Worm (Caenorhabditis elegans) whole organism, late embryonic: ENCODE results near the gene srx-88.

Experiments used
- C38D4.7 ChIP-seq: fragments of 200-800 bp; sonication (Bioruptor generic); optimal IDR thresholded peaks from 2 replicates; lab custom pipeline; 2018; ENCODE audit warnings: mild to moderate bottlenecking, missing genetic modification characterization, moderate library complexity, missing compliant biosample characterization
- F13H6.1 ChIP-seq: sonication (generic microtip); optimal IDR thresholded peaks from 2 replicates; lab custom pipeline; 2016; ENCODE audit warnings: missing genetic modification characterization, missing compliant biosample characterization
- T23F11.4 ChIP-seq: fragments of 200-800 bp; sonication (Bioruptor generic); optimal IDR thresholded peaks from 2 replicates; lab custom pipeline; 2018; ENCODE audit warnings: mild to moderate bottlenecking, missing genetic modification characterization, missing compliant biosample characterization
- Y22D7AL.16 ChIP-seq: sonication (generic microtip); optimal IDR thresholded peaks from 2 replicates; lab custom pipeline; 2016; ENCODE audit warnings: missing genetic modification characterization, missing compliant biosample characterization
- ceh-19 ChIP-seq: fragments of 200-800 bp; sonication (Bioruptor generic); optimal IDR thresholded peaks from 2 replicates; lab custom pipeline; 2018; ENCODE audit warnings: mild to moderate bottlenecking, missing genetic modification characterization, missing compliant biosample characterization
- ceh-2 ChIP-seq: sonication (generic microtip); optimal IDR thresholded peaks from 2 replicates; lab custom pipeline; 2016; ENCODE audit warnings: missing genotype, missing genetic modification characterization, missing compliant biosample characterization
- ceh-24 ChIP-seq: sonication (generic microtip); optimal IDR thresholded peaks from 2 replicates; lab custom pipeline; 2016; ENCODE audit warnings: mild to moderate bottlenecking, missing genetic modification characterization, missing compliant biosample characterization
- ceh-30 ChIP-seq: fragments of 150-350 bp; optimal IDR thresholded peaks from 2 replicates; lab custom pipeline; 2014; ENCODE audit warnings: missing biosample characterization, missing genetic modification characterization
- ceh-31 ChIP-seq: sonication (generic microtip); optimal IDR thresholded peaks from 2 replicates; lab custom pipeline; 2016; ENCODE audit warnings: missing genetic modification characterization, missing compliant biosample characterization
- ceh-45 ChIP-seq: fragments of 200-800 bp; sonication (Bioruptor generic); IDR thresholded peaks from 2 replicates; pipeline ENCODE4 v1.3.6; 2022; ENCODE audit warnings: missing genetic modification reagents, missing genetic modification characterization, missing compliant biosample characterization
- ceh-48 ChIP-seq: sonication (generic microtip); optimal IDR thresholded peaks from 2 replicates; lab custom pipeline; 2016; ENCODE audit warnings: missing genetic modification characterization, inconsistent platforms, missing compliant biosample characterization
- ceh-6 ChIP-seq: fragments of 200-800 bp; sonication (Bioruptor generic); optimal IDR thresholded peaks from 2 replicates; lab custom pipeline; 2018; ENCODE audit warnings: mild to moderate bottlenecking, missing genetic modification characterization, missing compliant biosample characterization
- ceh-9 ChIP-seq: sonication (generic microtip); optimal IDR thresholded peaks from 2 replicates; lab custom pipeline; 2016; ENCODE audit warnings: mild to moderate bottlenecking, missing genetic modification characterization, inconsistent platforms, missing compliant biosample characterization
- che-1 ChIP-seq: sonication (generic microtip); optimal IDR thresholded peaks from 2 replicates; lab custom pipeline; 2016; ENCODE audit warnings: mild to moderate bottlenecking, missing genetic modification characterization, missing compliant biosample characterization
- dmd-4 ChIP-seq: sonication (generic microtip); optimal IDR thresholded peaks from 2 replicates; lab custom pipeline; 2016; ENCODE audit warnings: borderline replicate concordance, missing genetic modification characterization, missing compliant biosample characterization
- dve-1 ChIP-seq: sonication (generic microtip); optimal IDR thresholded peaks from 2 replicates; lab custom pipeline; 2017; ENCODE audit warnings: antibody characterized with exemption, mild to moderate bottlenecking, missing genetic modification characterization, missing compliant biosample characterization
- elt-2 ChIP-seq: sonication (generic microtip); optimal IDR thresholded peaks from 2 replicates; lab custom pipeline; 2016; ENCODE audit warnings: missing genetic modification reagents, missing genetic modification characterization, missing compliant biosample characterization
- elt-4 ChIP-seq: sonication (generic microtip); optimal IDR thresholded peaks from 2 replicates; lab custom pipeline; 2016; ENCODE audit warnings: missing genetic modification characterization, missing compliant biosample characterization
- ets-4 ChIP-seq: sonication (generic microtip); optimal IDR thresholded peaks from 2 replicates; lab custom pipeline; 2016; ENCODE audit warnings: missing genetic modification characterization, missing compliant biosample characterization
- fax-1 ChIP-seq: sonication (generic microtip); optimal IDR thresholded peaks from 2 replicates; lab custom pipeline; 2016; ENCODE audit warnings: missing genotype, missing genetic modification characterization, missing compliant biosample characterization
- fkh-10 ChIP-seq: fragments of 150-350 bp; optimal IDR thresholded peaks from 2 replicates; lab custom pipeline; 2014; ENCODE audit warnings: missing biosample characterization, missing genetic modification reagents, missing genetic modification characterization
- fkh-6 ChIP-seq: sonication (generic microtip); optimal IDR thresholded peaks from 2 replicates; lab custom pipeline; 2016; ENCODE audit warnings: missing genetic modification characterization, missing compliant biosample characterization
- gmeb-2 ChIP-seq: sonication (generic microtip); optimal IDR thresholded peaks from 2 replicates; lab custom pipeline; 2016; ENCODE audit warnings: missing genetic modification characterization, inconsistent platforms, missing compliant biosample characterization
- hlh-13 ChIP-seq: fragments of 200-800 bp; sonication (Bioruptor generic); optimal IDR thresholded peaks from 2 replicates; lab custom pipeline; 2018; ENCODE audit warnings: mild to moderate bottlenecking, missing genetic modification characterization, missing compliant biosample characterization
- hlh-6 ChIP-seq: sonication (generic microtip); optimal IDR thresholded peaks from 2 replicates; lab custom pipeline; 2016; ENCODE audit warnings: missing genotype, missing genetic modification characterization, missing compliant biosample characterization
- lim-6 ChIP-seq: sonication (generic microtip); optimal IDR thresholded peaks from 2 replicates; lab custom pipeline; 2016; ENCODE audit warnings: missing genetic modification characterization, missing compliant biosample characterization
- lin-11 ChIP-seq: fragments of 200-800 bp; sonication (Bioruptor generic); optimal IDR thresholded peaks from 2 replicates; lab custom pipeline; 2018; ENCODE audit warnings: mild to moderate bottlenecking, missing genetic modification characterization, missing compliant biosample characterization
- nfya-1 ChIP-seq: sonication (generic microtip); optimal IDR thresholded peaks from 2 replicates; lab custom pipeline; 2017; ENCODE audit warnings: missing genetic modification characterization, mild to moderate bottlenecking, missing compliant biosample characterization, antibody characterized with exemption, moderate library complexity
- nhr-232 ChIP-seq: sonication (generic microtip); optimal IDR thresholded peaks from 2 replicates; lab custom pipeline; 2016; ENCODE audit warnings: missing genetic modification characterization, missing compliant biosample characterization
- npax-4 ChIP-seq: sonication (generic microtip); optimal IDR thresholded peaks from 2 replicates; lab custom pipeline; 2016; ENCODE audit warnings: missing genetic modification characterization, missing compliant biosample characterization
- pag-3 ChIP-seq: sonication (generic microtip); optimal IDR thresholded peaks from 2 replicates; lab custom pipeline; 2016; ENCODE audit warnings: missing compliant biosample characterization, missing genetic modification characterization, borderline replicate concordance
- pat-9 ChIP-seq: fragments of 200-800 bp; sonication (Bioruptor generic); optimal IDR thresholded peaks from 2 replicates; lab custom pipeline; 2018; ENCODE audit warnings: mild to moderate bottlenecking, missing genetic modification characterization, moderate library complexity, missing compliant biosample characterization
- pax-1 ChIP-seq: fragments of 150-350 bp; optimal IDR thresholded peaks from 2 replicates; lab custom pipeline; 2014; ENCODE audit warnings: missing biosample characterization, missing genetic modification characterization
- pha-4 ChIP-seq: fragments of 150-350 bp; optimal IDR thresholded peaks from 2 replicates; lab custom pipeline; 2018; ENCODE audit warnings: missing biosample characterization, missing genetic modification reagents, missing genetic modification characterization
- rnt-1 ChIP-seq: sonication (generic microtip); optimal IDR thresholded peaks from 2 replicates; lab custom pipeline; 2016; ENCODE audit warnings: missing genetic modification characterization, missing compliant biosample characterization
- syd-9 ChIP-seq: sonication (generic microtip); optimal IDR thresholded peaks from 2 replicates; lab custom pipeline; 2016; ENCODE audit warnings: mild to moderate bottlenecking, missing genetic modification characterization, moderate library complexity, missing compliant biosample characterization
- tbx-2 ChIP-seq: sonication (generic microtip); optimal IDR thresholded peaks from 2 replicates; lab custom pipeline; 2016; ENCODE audit warnings: missing genetic modification characterization, missing compliant biosample characterization
- tbx-7 ChIP-seq: sonication (generic microtip); optimal IDR thresholded peaks from 2 replicates; lab custom pipeline; 2016; ENCODE audit warnings: missing genotype, missing genetic modification characterization, missing compliant biosample characterization
- unc-55 ChIP-seq: sonication (generic microtip); optimal IDR thresholded peaks from 2 replicates; lab custom pipeline; 2017; ENCODE audit warnings: missing biosample characterization, missing genetic modification reagents, missing genetic modification characterization
- unc-86 ChIP-seq: sonication (generic microtip); optimal IDR thresholded peaks from 2 replicates; lab custom pipeline; 2016; ENCODE audit warnings: missing genetic modification characterization, missing compliant biosample characterization
- ztf-16 ChIP-seq: sonication (generic microtip); optimal IDR thresholded peaks from 2 replicates; lab custom pipeline; 2017; ENCODE audit warnings: missing genetic modification characterization, missing compliant biosample characterization

Gene srx-88

ce11 chrV:11610481-11610880 lies 27.2 kb downstream of the srx-88 start, which contains the start of gene sas-5 (continued):
- TF ChIP-seq F13H6.1 (tag; lab: Kevin White, UChicago) (peak; percentile 59), lin-11 (tag; lab: Kevin White, UChicago) (peak; percentile 66), ceh-45 (GFP tag; lab: Robert Waterston, UW) (peak; percentile 77), syd-9 (tag; lab: Kevin White, UChicago) (peak; percentile 62), rnt-1 (tag; lab: Kevin White, UChicago) (peak; percentile 61), ceh-6 (peak; percentile 63), ceh-19 (GFP tag; lab: Kevin White, UChicago) (peak; percentile 79), fax-1 (tag; lab: Kevin White, UChicago) (peak; percentile 83), T23F11.4 (peak; percentile 60), nfya-1 (tag; lab: Kevin White, UChicago) (peak; percentile 79), ceh-30 (no peak), ceh-48 (tag; lab: Kevin White, UChicago) (peak; percentile 17), elt-4 (tag; lab: Kevin White, UChicago) (no peak), gmeb-2 (tag; lab: Kevin White, UChicago) (peak; percentile 79), unc-86 (peak; percentile 83), ceh-9 (tag; lab: Kevin White, UChicago) (peak; percentile 40)

DNA sequence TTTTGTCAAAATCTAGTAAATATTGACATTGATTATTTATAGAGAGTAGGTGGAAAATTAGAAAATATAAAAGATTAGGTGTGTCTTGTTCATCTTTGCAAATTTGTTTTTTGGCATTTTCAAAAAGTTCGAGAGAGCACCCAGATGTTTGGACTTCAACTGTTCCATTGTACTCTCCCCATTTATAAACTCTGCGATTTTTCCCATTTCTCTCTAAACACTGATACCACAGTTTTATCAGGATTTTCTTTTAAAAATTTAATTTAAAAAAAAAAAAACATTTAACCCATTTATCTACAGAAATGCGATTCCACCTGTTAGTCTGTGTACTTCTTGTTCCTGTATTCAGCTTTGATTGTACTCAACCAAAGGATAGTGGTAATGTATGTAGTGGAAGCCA lies 29.7 kb downstream of the srx-88 start, which contains the start of gene tag-290:
Gene tag-290, plus strand, starts transcription at position 301 of the 400 bp plus-strand sequence.
- TF ChIP-seq ceh-6 (no peak), ets-4 (tag; lab: Kevin White, UChicago) (no peak), pag-3 (tag; lab: Kevin White, UChicago) (no peak), ceh-9 (tag; lab: Kevin White, UChicago) (no peak), tbx-2 (tag; lab: Kevin White, UChicago) (no peak), pat-9 (tag; lab: Kevin White, UChicago) (no peak), hlh-13 (GFP tag; lab: Kevin White, UChicago) (no peak), ceh-30 (no peak), dve-1 (no peak), nhr-232 (no peak), npax-4 (tag; lab: Kevin White, UChicago) (no peak), pha-4 (tag; lab: Kevin White, UChicago) (no peak), ceh-2 (tag; lab: Kevin White, UChicago) (no peak), ceh-24 (tag; lab: Kevin White, UChicago) (no peak), lim-6 (tag; lab: Kevin White, UChicago) (no peak), fkh-6 (tag; lab: Kevin White, UChicago) (no peak), ztf-16 (no peak), elt-2 (tag; lab: Kevin White, UChicago) (no peak)

ce11 chrV:11614805-11615497 lies 31.6 kb downstream of the srx-88 start:
- TF ChIP-seq elt-2 (tag; lab: Kevin White, UChicago), result peak; percentile 80
- TF ChIP-seq tbx-7 (tag; lab: Kevin White, UChicago), result no peak

ce11 chrV:11615948-11616681 lies 32.8 kb downstream of the srx-88 start, which contains the start of gene nlp-24:
Gene nlp-24, plus strand, starts transcription at chrV:11616376.
- TF ChIP-seq pax-1 (no peak), fkh-10 (GFP tag; lab: Kevin White, UChicago) (no peak), unc-55 (GFP tag; lab: Kevin White, UChicago) (no peak), hlh-6 (no peak), Y22D7AL.16 (no peak), dmd-4 (tag; lab: Kevin White, UChicago) (no peak), C38D4.7 (GFP tag; lab: Kevin White, UChicago) (no peak), tbx-2 (tag; lab: Kevin White, UChicago) (no peak), ceh-24 (tag; lab: Kevin White, UChicago) (no peak), ceh-31 (tag; lab: Kevin White, UChicago) (no peak), che-1 (tag; lab: Kevin White, UChicago) (no peak)
